Fruit fly (Drosophila melanogaster) whole organism, embryonic: ENCODE data around the gene CG14142.
A peak's percentile ranks its signal among the peaks of the same experiment; 100 is the strongest.

ENCODE experiments used
- ATbp ChIP-seq: fragments of 200-800 bp; sonication (Bioruptor generic); optimal IDR thresholded peaks from 2 replicates; lab custom pipeline; 2017; ENCODE audit warnings: missing biosample characterization, mild to moderate bottlenecking, missing genetic modification characterization, missing genetic modification reagents
- B-H2 ChIP-seq: fragments of 200-800 bp; sonication (Bioruptor generic); optimal IDR thresholded peaks from 2 replicates; lab custom pipeline; 2018; ENCODE audit warnings: missing biosample characterization, mild to moderate bottlenecking, missing genetic modification characterization
- BtbVII ChIP-seq: fragments of 200-800 bp; sonication (Bioruptor generic); optimal IDR thresholded peaks from 3 replicates; lab custom pipeline; 2017; ENCODE audit warnings: missing biosample characterization, mild to moderate bottlenecking, missing genetic modification characterization
- CG13287 ChIP-seq: fragments of 200-800 bp; sonication (Bioruptor generic); IDR thresholded peaks from 2 replicates; pipeline ENCODE4 v1.3.6; 2022; ENCODE audit warnings: missing biosample characterization, missing genetic modification characterization; ENCODE audit not compliant: partially characterized antibody
- CG14014 ChIP-seq: fragments of 200-800 bp; sonication (Bioruptor generic); IDR thresholded peaks from 2 replicates; pipeline ENCODE4 v1.3.6; 2022; ENCODE audit warnings: missing biosample characterization, missing genetic modification characterization
- CG14050 ChIP-seq: fragments of 200-800 bp; sonication (Bioruptor generic); IDR thresholded peaks from 3 replicates; pipeline ENCODE4 v1.3.6; 2022; ENCODE audit warnings: missing biosample characterization, missing genetic modification characterization
- CG16863 ChIP-seq: fragments of 200-800 bp; sonication (Bioruptor generic); optimal IDR thresholded peaks from 3 replicates; lab custom pipeline; 2016; ENCODE audit warnings: missing biosample characterization, missing genetic modification characterization
- CG1832 ChIP-seq: fragments of 200-800 bp; sonication (Bioruptor generic); optimal IDR thresholded peaks from 2 replicates; lab custom pipeline; 2017; ENCODE audit warnings: missing biosample characterization, mild to moderate bottlenecking, missing genetic modification characterization, inconsistent platforms
- CG18619 ChIP-seq: fragments of 200-800 bp; sonication (Bioruptor generic); optimal IDR thresholded peaks from 3 replicates; lab custom pipeline; 2017; ENCODE audit warnings: missing biosample characterization, mild to moderate bottlenecking, missing genetic modification characterization
- CG31388 ChIP-seq: fragments of 200-800 bp; sonication (Bioruptor generic); optimal IDR thresholded peaks from 2 replicates; lab custom pipeline; 2016; ENCODE audit warnings: missing biosample characterization, missing genetic modification characterization
- CG31441 ChIP-seq: fragments of 200-800 bp; sonication (Bioruptor generic); IDR thresholded peaks from 2 replicates; pipeline ENCODE4 v1.3.6; 2022; ENCODE audit warnings: missing biosample characterization, missing genetic modification characterization
- CG6683 ChIP-seq: fragments of 200-800 bp; sonication (Bioruptor generic); optimal IDR thresholded peaks from 2 replicates; lab custom pipeline; 2017; ENCODE audit warnings: missing biosample characterization, mild to moderate bottlenecking, missing genetic modification characterization, missing genetic modification reagents
- CG6813 ChIP-seq: fragments of 200-800 bp; sonication (Bioruptor generic); optimal IDR thresholded peaks from 2 replicates; lab custom pipeline; 2017; ENCODE audit warnings: missing biosample characterization, missing genetic modification characterization, mild to moderate bottlenecking, moderate library complexity, missing genetic modification reagents
- CoRest ChIP-seq: fragments of 200-800 bp; sonication (Bioruptor generic); optimal IDR thresholded peaks from 3 replicates; lab custom pipeline; 2018; ENCODE audit warnings: missing biosample characterization, mild to moderate bottlenecking, missing genetic modification characterization, moderate library complexity
- Dfd ChIP-seq, 2 experiments: fragments of >200 bp; optimal IDR thresholded peaks; 2 replicates each; lab custom pipeline; 2017; ENCODE audit warnings: missing biosample characterization in 2 of 2, missing genetic modification characterization in 2 of 2
- Dip2 ChIP-seq: fragments of 200-800 bp; sonication (Bioruptor generic); IDR thresholded peaks from 2 replicates; pipeline ENCODE4 v1.3.6; 2022; ENCODE audit warnings: missing biosample characterization, missing genetic modification characterization
- Dll ChIP-seq: fragments of 200-800 bp; sonication (Bioruptor generic); IDR thresholded peaks from 4 replicates; pipeline ENCODE4 v1.3.6; 2022; ENCODE audit warnings: missing biosample characterization, missing genetic modification characterization; ENCODE audit not compliant: partially characterized antibody
- Dp ChIP-seq: fragments of 200-800 bp; sonication (Bioruptor generic); optimal IDR thresholded peaks from 2 replicates; lab custom pipeline; 2018; ENCODE audit warnings: missing biosample characterization, mild to moderate bottlenecking, missing genetic modification characterization, moderate library complexity
- E2f1 ChIP-seq: fragments of 200-800 bp; sonication (Bioruptor generic); IDR thresholded peaks from 2 replicates; pipeline ENCODE4 v1.3.6; 2022; ENCODE audit warnings: missing biosample characterization, missing genetic modification characterization
- Gsc ChIP-seq: fragments of 200-800 bp; sonication (Bioruptor generic); IDR thresholded peaks from 2 replicates; pipeline ENCODE4 v1.3.6; 2022; ENCODE audit warnings: missing biosample characterization, missing genetic modification characterization
- Hmr ChIP-seq: fragments of 200-800 bp; sonication (Bioruptor generic); optimal IDR thresholded peaks from 3 replicates; lab custom pipeline; 2017; ENCODE audit warnings: mild to moderate bottlenecking, missing biosample characterization, missing genetic modification reagents, missing genetic modification characterization
- Hsf ChIP-seq: fragments of 200-800 bp; sonication (Bioruptor generic); optimal IDR thresholded peaks from 3 replicates; lab custom pipeline; 2016; ENCODE audit warnings: missing biosample characterization, missing genetic modification characterization
- Lpt ChIP-seq: fragments of >200 bp; optimal IDR thresholded peaks from 2 replicates; lab custom pipeline; 2018; ENCODE audit warnings: missing biosample characterization, missing genetic modification characterization
- NFAT ChIP-seq: fragments of 200-800 bp; sonication (Bioruptor generic); IDR thresholded peaks from 2 replicates; pipeline ENCODE4 v1.3.6; 2022; ENCODE audit warnings: missing biosample characterization, missing genetic modification characterization
- Nf-YA ChIP-seq: fragments of 200-800 bp; sonication (Bioruptor generic); IDR thresholded peaks from 2 replicates; pipeline ENCODE4 v1.3.6; 2022; ENCODE audit warnings: missing biosample characterization, missing genetic modification characterization
- PHDP ChIP-seq: fragments of 200-800 bp; sonication (Bioruptor generic); optimal IDR thresholded peaks from 3 replicates; lab custom pipeline; 2018; ENCODE audit warnings: missing biosample characterization, mild to moderate bottlenecking, missing genetic modification characterization, moderate library complexity
- Rfx ChIP-seq: fragments of 200-800 bp; sonication (Bioruptor generic); IDR thresholded peaks from 2 replicates; pipeline ENCODE4 v1.3.6; 2022; ENCODE audit warnings: missing biosample characterization, missing genetic modification characterization
- Six4 ChIP-seq: fragments of 200-800 bp; sonication (Bioruptor generic); optimal IDR thresholded peaks from 2 replicates; lab custom pipeline; 2016; ENCODE audit warnings: missing biosample characterization, missing genetic modification characterization
- chinmo ChIP-seq: fragments of 200-800 bp; sonication (Bioruptor generic); IDR thresholded peaks from 4 replicates; pipeline ENCODE4 v1.3.6; 2022; ENCODE audit warnings: missing biosample characterization, missing genetic modification characterization; ENCODE audit not compliant: partially characterized antibody
- crc ChIP-seq: fragments of 200-800 bp; sonication (Bioruptor generic); optimal IDR thresholded peaks from 2 replicates; lab custom pipeline; 2016; ENCODE audit warnings: missing biosample characterization, missing genetic modification characterization
- croc ChIP-seq: fragments of 200-800 bp; sonication (Bioruptor generic); conservative IDR thresholded peaks from 3 replicates; pipeline ENCODE4 v1.3.6; 2022; ENCODE audit warnings: missing biosample characterization, missing genetic modification characterization
- dmrt11E ChIP-seq: fragments of 200-800 bp; sonication (Bioruptor generic); optimal IDR thresholded peaks from 3 replicates; lab custom pipeline; 2018; ENCODE audit warnings: missing biosample characterization, mild to moderate bottlenecking, missing genetic modification characterization, moderate library complexity
- eve ChIP-seq, 2 experiments: fragments of >200 bp; optimal IDR thresholded peaks; 2 replicates each; lab custom pipeline; 2017; ENCODE audit warnings: missing biosample characterization in 2 of 2, missing genetic modification characterization in 2 of 2
- fru ChIP-seq: fragments of >200 bp; optimal IDR thresholded peaks from 2 replicates; lab custom pipeline; 2017
- gem ChIP-seq: fragments of 200-800 bp; sonication (Bioruptor generic); optimal IDR thresholded peaks from 2 replicates; lab custom pipeline; 2019; ENCODE audit warnings: missing biosample characterization, mild to moderate bottlenecking, missing genetic modification characterization, moderate library complexity
- insv ChIP-seq, 2 experiments: fragments of 200-800 bp; sonication (Bioruptor generic); optimal IDR thresholded peaks; 3 replicates each; lab custom pipeline; 2016 to 2018; ENCODE audit warnings: missing biosample characterization in 2 of 2, missing genetic modification characterization in 2 of 2
- jumu ChIP-seq: fragments of 200-800 bp; sonication (Bioruptor generic); optimal IDR thresholded peaks from 3 replicates; lab custom pipeline; 2016; ENCODE audit warnings: missing biosample characterization, missing genetic modification characterization
- klu ChIP-seq: fragments of 200-800 bp; sonication (Bioruptor generic); IDR thresholded peaks from 2 replicates; pipeline ENCODE4 v1.3.6; 2022; ENCODE audit warnings: missing biosample characterization, missing genetic modification characterization
- lola ChIP-seq, 3 experiments: fragments of >200 bp in 2 of 3; fragments of 200-800 bp in 1 of 3; sonication (Bioruptor generic) in 1 of 3; optimal IDR thresholded peaks; 2 replicates each; lab custom pipeline; 2017 to 2019; ENCODE audit warnings: missing biosample characterization in 3 of 3, missing genetic modification characterization in 3 of 3, mild to moderate bottlenecking in 1 of 3, moderate library complexity in 1 of 3
- pfk ChIP-seq: fragments of 200-800 bp; sonication (Bioruptor generic); optimal IDR thresholded peaks from 2 replicates; lab custom pipeline; 2018; ENCODE audit warnings: missing biosample characterization, mild to moderate bottlenecking, missing genetic modification characterization, moderate library complexity
- pum ChIP-seq: fragments of 200-800 bp; sonication (Bioruptor generic); optimal IDR thresholded peaks from 2 replicates; lab custom pipeline; 2016; ENCODE audit warnings: missing biosample characterization, missing genetic modification characterization
- slbo ChIP-seq: fragments of 200-800 bp; sonication (Bioruptor generic); IDR thresholded peaks from 2 replicates; pipeline ENCODE4 v1.3.6; 2022; ENCODE audit warnings: missing biosample characterization, missing genetic modification characterization
- slp2 ChIP-seq: fragments of 200-800 bp; sonication (Bioruptor generic); optimal IDR thresholded peaks from 2 replicates; lab custom pipeline; 2016; ENCODE audit warnings: missing biosample characterization, missing genetic modification characterization
- so ChIP-seq: fragments of 200-800 bp; sonication (Bioruptor generic); IDR thresholded peaks from 3 replicates; pipeline ENCODE4 v1.3.6; 2022; ENCODE audit warnings: missing biosample characterization, missing genetic modification characterization
- sr ChIP-seq: fragments of 200-800 bp; sonication (Bioruptor generic); IDR thresholded peaks from 3 replicates; pipeline ENCODE4 v1.3.6; 2022; ENCODE audit warnings: missing biosample characterization, missing genetic modification characterization
- ssp ChIP-seq: fragments of 200-800 bp; sonication (Bioruptor generic); IDR thresholded peaks from 2 replicates; pipeline ENCODE4 v1.3.6; 2022; ENCODE audit warnings: missing biosample characterization, missing genetic modification characterization
- tx ChIP-seq: fragments of 200-800 bp; sonication (Bioruptor generic); optimal IDR thresholded peaks from 2 replicates; lab custom pipeline; 2016; ENCODE audit warnings: missing biosample characterization, missing genetic modification characterization
- unpg ChIP-seq: fragments of 200-800 bp; sonication (Bioruptor generic); optimal IDR thresholded peaks from 3 replicates; lab custom pipeline; 2018; ENCODE audit warnings: missing biosample characterization, mild to moderate bottlenecking, missing genetic modification characterization, moderate library complexity
- wek ChIP-seq: fragments of 200-800 bp; sonication (Bioruptor generic); optimal IDR thresholded peaks from 3 replicates; lab custom pipeline; 2018; ENCODE audit warnings: missing biosample characterization, mild to moderate bottlenecking, missing genetic modification characterization, moderate library complexity

The CG14142 gene

dm6 chr3L:11215244-11216121, 42.2 kb downstream of the CG14142 start (continued):
- peak; percentile 63 for TF ChIP-seq wek (GFP tag; lab: Kevin White, UChicago)
- TF ChIP-seq pfk (GFP tag; lab: Kevin White, UChicago), result peak; percentile 20
- peak; percentile 88 for TF ChIP-seq PHDP (tag; lab: Kevin White, UChicago)
- peak; percentile 83 for TF ChIP-seq klu (GFP tag; lab: Robert Waterston, UW)
- no peak for TF ChIP-seq Gsc
- TF ChIP-seq ATbp (GFP tag; lab: Kevin White, UChicago), result peak; percentile 87
- peak; percentile 93 for TF ChIP-seq unpg (GFP tag; lab: Kevin White, UChicago)
- TF ChIP-seq dmrt11E, result peak; percentile 52
- TF ChIP-seq Lpt, result no peak
- TF ChIP-seq crc (GFP tag; lab: Kevin White, UChicago), result peak; percentile 77
- TF ChIP-seq insv (GFP tag; optimal IDR thresholded peaks at IDR 0.05; lab: Kevin White, UChicago), result peak; percentile 69 to 96
- TF ChIP-seq CG14014, result peak; percentile 92
- TF ChIP-seq pum (GFP tag; lab: Kevin White, UChicago), result peak; percentile 85
- TF ChIP-seq CG31441 (GFP tag; lab: Robert Waterston, UW), result peak; percentile 72
- TF ChIP-seq Six4 (GFP tag; lab: Kevin White, UChicago), result peak; percentile 72
- TF ChIP-seq CG6813, result peak; percentile 92
- TF ChIP-seq lola (GFP tag; optimal IDR thresholded peaks at IDR 0.05; lab: Kevin White, UChicago), result peak in 1 of 3 experiments; percentile 63
- peak; percentile 50 for TF ChIP-seq CG1832 (GFP tag; lab: Kevin White, UChicago)
- TF ChIP-seq NFAT, result peak; percentile 94
- peak; percentile 81 for TF ChIP-seq CoRest
- peak; percentile 60 for TF ChIP-seq CG31388
- peak; percentile 92 for TF ChIP-seq gem
- peak; percentile 84 for TF ChIP-seq jumu
- peak; percentile 94 for TF ChIP-seq slbo (GFP tag; lab: Robert Waterston, UW)
- TF ChIP-seq Rfx, result peak; percentile 97
- no peak for TF ChIP-seq fru (lab: Kevin White, UChicago)
- no peak for TF ChIP-seq Dp (GFP tag; lab: Kevin White, UChicago)
- TF ChIP-seq BtbVII (GFP tag; lab: Kevin White, UChicago), result peak; percentile 90
- peak; percentile 95 for TF ChIP-seq Hmr (GFP tag; lab: Kevin White, UChicago)
- TF ChIP-seq Dfd (GFP tag; optimal IDR thresholded peaks at IDR 0.05; lab: Kevin White, UChicago), result no peak
- peak; percentile 83 for TF ChIP-seq slp2 (GFP tag; lab: Kevin White, UChicago)
- TF ChIP-seq eve (GFP tag; optimal IDR thresholded peaks at IDR 0.05; lab: Kevin White, UChicago), result no peak
- peak; percentile 52 for TF ChIP-seq CG6683 (GFP tag; lab: Kevin White, UChicago)
- TF ChIP-seq ssp (GFP tag; lab: Robert Waterston, UW), result peak; percentile 78
- peak; percentile 36; the same call in 1 of the 2 replicates for TF ChIP-seq CG13287
- TF ChIP-seq CG14050 (GFP tag; lab: Robert Waterston, UW), result peak; percentile 83
- TF ChIP-seq chinmo (GFP tag; lab: Robert Waterston, UW), result 0 out of 4 replicates have a peak, but pooled peaks have one; percentile 67
- TF ChIP-seq B-H2, result peak; percentile 56
- peak; percentile 85 for TF ChIP-seq CG18619 (GFP tag; lab: Kevin White, UChicago)
- peak; percentile 18; the same call in 1 of the 2 replicates for TF ChIP-seq Dip2
- TF ChIP-seq so (GFP tag; lab: Robert Waterston, UW), result peak; percentile 82
- peak; percentile 86 for TF ChIP-seq CG16863
- peak; percentile 91 for TF ChIP-seq Hsf (GFP tag; lab: Kevin White, UChicago)
- TF ChIP-seq Nf-YA (GFP tag; lab: Robert Waterston, UW), result peak; percentile 86
- TF ChIP-seq E2f1, result peak; percentile 96
- TF ChIP-seq Dll, result peak; percentile 52; the same call in 3 of the 4 replicates
- TF ChIP-seq croc (GFP tag; lab: Robert Waterston, UW), result peak; percentile 57; the same call in 2 of the 3 replicates
- peak; percentile 82 for TF ChIP-seq tx (GFP tag; lab: Kevin White, UChicago)
- TF ChIP-seq sr (GFP tag; lab: Robert Waterston, UW), result peak; percentile 88
